Worm (Caenorhabditis elegans) whole organism, late embryonic: ENCODE measurements around the gene ZK105.11.

Experiments used
- C38D4.7 ChIP-seq: fragments of 200-800 bp; sonication (Bioruptor generic); optimal IDR thresholded peaks from 2 replicates; lab custom pipeline; 2018; ENCODE audit warnings: mild to moderate bottlenecking, missing genetic modification characterization, moderate library complexity, missing compliant biosample characterization
- K09A11.1 ChIP-seq: sonication (generic microtip); optimal IDR thresholded peaks from 2 replicates; lab custom pipeline; 2017; ENCODE audit warnings: antibody characterized with exemption, mild to moderate bottlenecking, missing genetic modification characterization, missing compliant biosample characterization; ENCODE audit not compliant: insufficient read depth
- ama-1 ChIP-seq: fragments of 150-350 bp; optimal IDR thresholded peaks from 2 replicates; lab custom pipeline; 2014
- ceh-19 ChIP-seq: fragments of 200-800 bp; sonication (Bioruptor generic); optimal IDR thresholded peaks from 2 replicates; lab custom pipeline; 2018; ENCODE audit warnings: mild to moderate bottlenecking, missing genetic modification characterization, missing compliant biosample characterization
- ceh-2 ChIP-seq: sonication (generic microtip); optimal IDR thresholded peaks from 2 replicates; lab custom pipeline; 2016; ENCODE audit warnings: missing genotype, missing genetic modification characterization, missing compliant biosample characterization
- ceh-24 ChIP-seq: sonication (generic microtip); optimal IDR thresholded peaks from 2 replicates; lab custom pipeline; 2016; ENCODE audit warnings: mild to moderate bottlenecking, missing genetic modification characterization, missing compliant biosample characterization
- ceh-30 ChIP-seq: fragments of 150-350 bp; optimal IDR thresholded peaks from 2 replicates; lab custom pipeline; 2014; ENCODE audit warnings: missing biosample characterization, missing genetic modification characterization
- ceh-34 ChIP-seq: sonication (generic microtip); optimal IDR thresholded peaks from 2 replicates; lab custom pipeline; 2016; ENCODE audit warnings: mild to moderate bottlenecking, missing genetic modification characterization, missing compliant biosample characterization
- ceh-45 ChIP-seq: fragments of 200-800 bp; sonication (Bioruptor generic); IDR thresholded peaks from 2 replicates; pipeline ENCODE4 v1.3.6; 2022; ENCODE audit warnings: missing genetic modification reagents, missing genetic modification characterization, missing compliant biosample characterization
- ceh-48 ChIP-seq: sonication (generic microtip); optimal IDR thresholded peaks from 2 replicates; lab custom pipeline; 2016; ENCODE audit warnings: missing genetic modification characterization, inconsistent platforms, missing compliant biosample characterization
- ceh-9 ChIP-seq: sonication (generic microtip); optimal IDR thresholded peaks from 2 replicates; lab custom pipeline; 2016; ENCODE audit warnings: mild to moderate bottlenecking, missing genetic modification characterization, inconsistent platforms, missing compliant biosample characterization
- dmd-4 ChIP-seq: sonication (generic microtip); optimal IDR thresholded peaks from 2 replicates; lab custom pipeline; 2016; ENCODE audit warnings: borderline replicate concordance, missing genetic modification characterization, missing compliant biosample characterization
- dve-1 ChIP-seq: sonication (generic microtip); optimal IDR thresholded peaks from 2 replicates; lab custom pipeline; 2017; ENCODE audit warnings: antibody characterized with exemption, mild to moderate bottlenecking, missing genetic modification characterization, missing compliant biosample characterization
- elt-4 ChIP-seq: sonication (generic microtip); optimal IDR thresholded peaks from 2 replicates; lab custom pipeline; 2016; ENCODE audit warnings: missing genetic modification characterization, missing compliant biosample characterization
- eyg-1 ChIP-seq: sonication (generic microtip); optimal IDR thresholded peaks from 2 replicates; lab custom pipeline; 2016; ENCODE audit warnings: missing genotype, missing genetic modification characterization, missing compliant biosample characterization
- fkh-10 ChIP-seq: fragments of 150-350 bp; optimal IDR thresholded peaks from 2 replicates; lab custom pipeline; 2014; ENCODE audit warnings: missing biosample characterization, missing genetic modification reagents, missing genetic modification characterization
- gmeb-2 ChIP-seq: sonication (generic microtip); optimal IDR thresholded peaks from 2 replicates; lab custom pipeline; 2016; ENCODE audit warnings: missing genetic modification characterization, inconsistent platforms, missing compliant biosample characterization
- hlh-13 ChIP-seq: fragments of 200-800 bp; sonication (Bioruptor generic); optimal IDR thresholded peaks from 2 replicates; lab custom pipeline; 2018; ENCODE audit warnings: mild to moderate bottlenecking, missing genetic modification characterization, missing compliant biosample characterization
- hlh-15 ChIP-seq: sonication (generic microtip); optimal IDR thresholded peaks from 2 replicates; lab custom pipeline; 2016; ENCODE audit warnings: missing genetic modification characterization, missing compliant biosample characterization
- hlh-6 ChIP-seq: sonication (generic microtip); optimal IDR thresholded peaks from 2 replicates; lab custom pipeline; 2016; ENCODE audit warnings: missing genotype, missing genetic modification characterization, missing compliant biosample characterization
- hlh-8 ChIP-seq: sonication (generic microtip); optimal IDR thresholded peaks from 2 replicates; lab custom pipeline; 2016; ENCODE audit warnings: missing genotype, missing genetic modification characterization, missing compliant biosample characterization
- lim-6 ChIP-seq: sonication (generic microtip); optimal IDR thresholded peaks from 2 replicates; lab custom pipeline; 2016; ENCODE audit warnings: missing genetic modification characterization, missing compliant biosample characterization
- lin-11 ChIP-seq: fragments of 200-800 bp; sonication (Bioruptor generic); optimal IDR thresholded peaks from 2 replicates; lab custom pipeline; 2018; ENCODE audit warnings: mild to moderate bottlenecking, missing genetic modification characterization, missing compliant biosample characterization
- nfya-1 ChIP-seq: sonication (generic microtip); optimal IDR thresholded peaks from 2 replicates; lab custom pipeline; 2017; ENCODE audit warnings: missing genetic modification characterization, mild to moderate bottlenecking, missing compliant biosample characterization, antibody characterized with exemption, moderate library complexity
- nhr-11 ChIP-seq: fragments of 150-350 bp; optimal IDR thresholded peaks from 2 replicates; lab custom pipeline; 2014; ENCODE audit warnings: missing biosample characterization, missing genetic modification characterization
- pag-3 ChIP-seq: sonication (generic microtip); optimal IDR thresholded peaks from 2 replicates; lab custom pipeline; 2016; ENCODE audit warnings: missing compliant biosample characterization, missing genetic modification characterization, borderline replicate concordance
- pqm-1 ChIP-seq: sonication (generic microtip); optimal IDR thresholded peaks from 2 replicates; lab custom pipeline; 2016; ENCODE audit warnings: missing genetic modification characterization, missing compliant biosample characterization
- pros-1 ChIP-seq: fragments of 150-350 bp; optimal IDR thresholded peaks from 2 replicates; lab custom pipeline; 2014; ENCODE audit warnings: missing biosample characterization, missing genetic modification reagents, missing genetic modification characterization
- ref-2 ChIP-seq: sonication (generic microtip); optimal IDR thresholded peaks from 2 replicates; lab custom pipeline; 2016; ENCODE audit warnings: missing genetic modification characterization, missing compliant biosample characterization
- rnt-1 ChIP-seq: sonication (generic microtip); optimal IDR thresholded peaks from 2 replicates; lab custom pipeline; 2016; ENCODE audit warnings: missing genetic modification characterization, missing compliant biosample characterization
- sdc-2 ChIP-seq: sonication (generic microtip); optimal IDR thresholded peaks from 2 replicates; lab custom pipeline; 2016; ENCODE audit warnings: missing genotype, missing genetic modification characterization, missing compliant biosample characterization
- sox-2 ChIP-seq: fragments of 200-800 bp; sonication (Bioruptor generic); IDR thresholded peaks from 2 replicates; pipeline ENCODE4 v1.3.6; 2022; ENCODE audit warnings: missing genetic modification reagents, missing genetic modification characterization, missing compliant biosample characterization
- syd-9 ChIP-seq: sonication (generic microtip); optimal IDR thresholded peaks from 2 replicates; lab custom pipeline; 2016; ENCODE audit warnings: mild to moderate bottlenecking, missing genetic modification characterization, moderate library complexity, missing compliant biosample characterization
- tbx-2 ChIP-seq: sonication (generic microtip); optimal IDR thresholded peaks from 2 replicates; lab custom pipeline; 2016; ENCODE audit warnings: missing genetic modification characterization, missing compliant biosample characterization
- unc-3 ChIP-seq, 2 experiments: fragments of 200-800 bp in 1 of 2; sonication (Bioruptor generic) in 1 of 2; sonication (generic microtip) in 1 of 2; conservative IDR thresholded peaks in 1 of 2; optimal IDR thresholded peaks in 1 of 2; 2 replicates each; pipeline versions ENCODE4 v1.3.6 to Lab custom; 2016 to 2022; ENCODE audit warnings: missing compliant biosample characterization in 2 of 2, missing genetic modification characterization in 2 of 2, missing genetic modification reagents in 1 of 2
- zip-5 ChIP-seq: sonication (generic microtip); optimal IDR thresholded peaks from 2 replicates; lab custom pipeline; 2016; ENCODE audit warnings: missing genetic modification characterization, missing compliant biosample characterization

The ZK105.11 gene

DNA sequence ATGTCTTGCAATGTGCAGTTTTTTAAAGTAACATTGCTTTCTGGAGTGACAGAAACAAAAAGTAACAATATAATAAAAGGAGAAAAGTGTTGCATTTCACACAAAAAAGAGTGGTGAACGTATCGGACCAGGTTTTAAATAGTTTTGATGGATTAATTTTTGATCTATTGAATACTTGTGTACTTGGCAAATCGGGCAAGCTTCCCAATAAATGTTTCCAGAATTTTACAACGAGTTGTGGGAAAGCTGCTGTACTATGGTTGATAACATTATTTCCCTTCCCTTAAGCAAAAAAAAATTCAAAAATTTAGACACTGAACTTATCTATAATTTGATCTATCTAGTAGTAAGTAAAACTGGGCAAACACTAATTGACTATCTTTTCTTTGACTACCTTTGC is 15.0 kb downstream of the ZK105.11 start, which contains the start of gene C12D5.10:
Gene C12D5.10, minus strand, starts transcription at position 101 of the 400 bp plus-strand sequence.
- TF ChIP-seq hlh-6 (tag; lab: Kevin White, UChicago) = no peak
- TF ChIP-seq lin-11 = no peak
- no peak for TF ChIP-seq ceh-30 (tag; lab: Kevin White, UChicago)
- no peak for TF ChIP-seq rnt-1 (tag; lab: Kevin White, UChicago)
- no peak for TF ChIP-seq pag-3 (tag; lab: Kevin White, UChicago)
- TF ChIP-seq hlh-8 (tag; lab: Kevin White, UChicago) = no peak
- TF ChIP-seq ceh-48 (tag; lab: Kevin White, UChicago) = no peak
- no peak for TF ChIP-seq ceh-2 (tag; lab: Kevin White, UChicago)
- TF ChIP-seq lim-6 (tag; lab: Kevin White, UChicago) = no peak
- TF ChIP-seq syd-9 (tag; lab: Kevin White, UChicago) = no peak
- TF ChIP-seq fkh-10 (GFP tag; lab: Kevin White, UChicago) = no peak
- no peak for TF ChIP-seq ceh-45
- no peak for TF ChIP-seq pqm-1 (tag; lab: Kevin White, UChicago)
- no peak for TF ChIP-seq C38D4.7 (GFP tag; lab: Kevin White, UChicago)
- TF ChIP-seq, all 69 proteins: peak for 0

- TF ChIP-seq ama-1 (lab: Kevin White, UChicago) (no peak), sdc-2 (tag; lab: Kevin White, UChicago) (no peak), pros-1 (tag; lab: Kevin White, UChicago) (no peak), gmeb-2 (no peak), ceh-34 (no peak), ref-2 (no peak), hlh-15 (no peak), ceh-24 (no peak), ceh-2 (tag; lab: Kevin White, UChicago) (no peak), ceh-19 (GFP tag; lab: Kevin White, UChicago) (no peak), K09A11.1 (tag; lab: Kevin White, UChicago) (no peak), ceh-9 (tag; lab: Kevin White, UChicago) (no peak), dmd-4 (no peak), tbx-2 (no peak)
- TF ChIP-seq, all 69 proteins: peak for 0
These were observed 17.8 kb downstream of the ZK105.11 start for ce11 chrV:7690637-7691036.

DNA sequence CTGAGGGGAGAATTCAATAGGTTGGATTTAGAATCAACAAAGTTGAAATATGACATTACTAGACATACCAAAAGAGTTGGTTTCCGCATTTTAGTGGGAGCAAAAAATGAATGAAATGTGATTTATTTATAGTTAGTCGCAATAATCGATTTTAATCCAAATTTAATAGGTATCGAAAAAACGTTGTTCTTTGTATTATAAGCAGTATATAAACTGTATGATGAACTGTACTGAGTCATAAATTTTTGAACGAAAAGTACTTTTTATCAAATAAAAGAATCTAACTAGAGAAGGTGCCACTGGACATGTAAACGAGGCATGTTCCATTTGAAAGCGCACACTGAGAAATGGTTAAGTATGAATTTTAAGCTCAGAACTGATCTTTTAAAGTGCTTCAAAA is 18.5 kb downstream of the ZK105.11 start, which contains the start of gene C12D5.9:
Gene C12D5.9, minus strand, starts transcription at position 101 of the 400 bp plus-strand sequence.
- no peak for TF ChIP-seq dve-1 (tag; lab: Kevin White, UChicago)
- no peak for TF ChIP-seq elt-4 (tag; lab: Kevin White, UChicago)
- no peak for TF ChIP-seq ceh-24
- no peak for TF ChIP-seq sox-2 (GFP tag; lab: Robert Waterston, UW)
- TF ChIP-seq zip-5 = no peak
- TF ChIP-seq eyg-1 (tag; lab: Kevin White, UChicago) = no peak
- TF ChIP-seq ceh-34 = no peak
- no peak for TF ChIP-seq nhr-11 (tag; lab: Kevin White, UChicago)
- no peak for TF ChIP-seq nfya-1 (tag; lab: Kevin White, UChicago)
- TF ChIP-seq lim-6 (tag; lab: Kevin White, UChicago) = no peak
- no peak for TF ChIP-seq unc-3 (GFP tag; conservative IDR thresholded peaks at IDR 0.05; lab: Robert Waterston, UW)
- no peak for TF ChIP-seq unc-3 (tag; optimal IDR thresholded peaks at IDR 0.05; lab: Kevin White, UChicago)
- no peak for TF ChIP-seq syd-9 (tag; lab: Kevin White, UChicago)

- TF ChIP-seq hlh-13 (GFP tag; lab: Kevin White, UChicago) = no peak
These were observed 22.2 kb downstream of the ZK105.11 start, which contains the start of the genes nhr-94 and nhr-152 for ce11 chrV:7686189-7686588. TSS of gene nhr-94 (minus strand) at chrV:7686335. TSS of gene nhr-152 (plus strand) at chrV:7686350.
